Worm (Caenorhabditis elegans) whole organism, mixed stage, embryonic: ENCODE results near the gene Y73C8B.5.

Experiments
- nhr-237 ChIP-seq: fragments of 150-350 bp; optimal IDR thresholded peaks from 2 replicates; lab custom pipeline; 2014; ENCODE audit warnings: missing biosample characterization, missing genetic modification characterization
- pha-4 ChIP-seq: fragments of 150-350 bp; optimal IDR thresholded peaks from 2 replicates; lab custom pipeline; 2018; ENCODE audit warnings: missing biosample characterization, missing genetic modification reagents, missing genetic modification characterization

ce11 chrV:3165438-3165837, 31.6 kb upstream of the Y73C8B.5 start, which contains the start of gene C36C5.14:
- TF ChIP-seq pha-4 (tag; lab: Kevin White, UChicago) (no peak), nhr-237 (tag; lab: Kevin White, UChicago) (no peak)
